Worm (Caenorhabditis elegans): Measurements from ENCODE around the gene B0563.1.
"Not testable (repeated sequence)": the region's sequence is repeated elsewhere in the genome, so short reads cannot be mapped to it uniquely, and the experiment has no call there.

B0563.1 gene

DNA sequence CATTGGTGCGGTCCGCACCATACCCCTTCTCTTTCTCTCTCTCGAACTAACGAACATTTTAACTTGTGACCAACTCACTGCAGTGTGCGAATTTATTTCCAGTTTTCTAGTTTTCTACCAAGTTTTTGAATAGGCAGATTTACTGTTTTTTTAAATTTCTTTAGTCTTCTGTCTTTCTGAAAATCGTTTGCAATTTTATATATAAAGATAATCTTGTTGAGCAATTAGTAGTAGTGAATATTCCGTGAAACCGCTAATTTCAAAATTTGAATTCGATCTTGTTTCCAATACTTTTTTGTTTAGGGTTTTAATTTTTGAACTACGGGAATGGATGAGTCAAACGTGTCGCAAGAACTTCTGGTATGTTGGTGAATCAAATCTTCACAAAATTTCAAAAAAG lies 12.5 kb downstream of the B0563.1 start, which contains the start of gene Y81B9A.2:
TSS of gene Y81B9A.2 (plus strand) at position 301 of the 400 bp plus-strand sequence.
- no peak for TF ChIP-seq unc-62 (GFP tag; optimal IDR thresholded peaks at IDR 0.05)

- TF ChIP-seq unc-62 (GFP tag; optimal IDR thresholded peaks at IDR 0.05), result no peak
Observed at ce11 chrX:9191795-9192494, 20.6 kb downstream of the B0563.1 start, which contains the start of gene Y81B9A.1. Gene Y81B9A.1, plus strand, starts transcription at chrX:9192444.

DNA sequence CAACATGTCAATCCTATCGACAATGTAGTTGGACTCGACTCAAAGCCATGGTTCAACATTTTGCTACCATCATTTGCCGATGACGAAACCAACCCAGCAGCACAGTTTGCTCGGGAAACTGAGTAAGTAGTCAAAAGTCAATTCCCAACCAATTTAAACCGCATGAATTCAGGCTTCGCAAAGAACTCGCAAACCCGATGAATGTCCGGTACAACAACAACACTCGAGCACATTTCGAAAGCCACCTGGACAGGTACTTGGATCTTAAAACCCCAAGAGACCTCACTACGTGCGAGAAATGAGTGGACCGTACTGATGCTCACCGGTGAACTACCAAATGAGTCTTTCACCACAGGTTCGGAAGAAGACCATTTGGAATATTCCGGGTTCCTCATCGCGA lies 22.7 kb downstream of the B0563.1 start:
- no peak for TF ChIP-seq unc-62 (GFP tag; optimal IDR thresholded peaks at IDR 0.05)

ce11 chrX:9195375-9196098 lies 24.2 kb downstream of the B0563.1 start:
- no peak for TF ChIP-seq unc-62 (GFP tag; optimal IDR thresholded peaks at IDR 0.05)

ce11 chrX:9203468-9203867 lies 32.1 kb downstream of the B0563.1 start, which contains the start of gene crb-3:
Gene crb-3, plus strand, starts transcription at chrX:9203768.
- TF ChIP-seq unc-62 (GFP tag; optimal IDR thresholded peaks at IDR 0.05), result not testable (repeated sequence)

- TF ChIP-seq unc-62 (GFP tag; optimal IDR thresholded peaks at IDR 0.05), result no peak
Observed at ce11 chrX:9204986-9205385, 33.6 kb downstream of the B0563.1 start.

DNA sequence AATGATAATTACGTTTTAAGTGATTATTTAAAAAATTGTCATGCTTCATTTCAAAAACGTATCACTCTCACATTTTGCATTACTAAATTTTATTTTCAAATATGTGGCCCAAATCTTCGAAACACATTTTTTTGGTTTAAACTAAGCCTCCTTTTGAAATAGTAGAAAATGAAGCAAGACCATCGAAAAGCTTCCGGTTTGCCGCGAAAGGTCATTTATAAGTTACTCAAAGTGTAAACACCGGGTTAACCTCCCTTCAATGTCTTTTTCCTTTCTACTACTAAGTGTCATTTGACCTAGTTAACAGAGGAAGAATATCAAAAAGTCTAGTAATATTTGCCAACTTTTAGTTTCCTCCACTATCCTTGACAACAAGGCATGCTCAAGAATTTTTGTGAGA lies 35.4 kb downstream of the B0563.1 start:
- no peak for TF ChIP-seq unc-62 (GFP tag; optimal IDR thresholded peaks at IDR 0.05)

- no peak for TF ChIP-seq unc-62 (GFP tag; optimal IDR thresholded peaks at IDR 0.05)
Observed at ce11 chrX:9208492-9208891, 37.2 kb downstream of the B0563.1 start.

ce11 chrX:9208933-9209332 lies 37.6 kb downstream of the B0563.1 start:
- no peak for TF ChIP-seq unc-62 (GFP tag; optimal IDR thresholded peaks at IDR 0.05)

ce11 chrX:9210086-9210485 lies 38.7 kb downstream of the B0563.1 start:
- TF ChIP-seq unc-62 (GFP tag; optimal IDR thresholded peaks at IDR 0.05), result no peak

- no peak for TF ChIP-seq unc-62 (GFP tag; optimal IDR thresholded peaks at IDR 0.05)
Observed at ce11 chrX:9212675-9213074, 41.3 kb downstream of the B0563.1 start.

DNA sequence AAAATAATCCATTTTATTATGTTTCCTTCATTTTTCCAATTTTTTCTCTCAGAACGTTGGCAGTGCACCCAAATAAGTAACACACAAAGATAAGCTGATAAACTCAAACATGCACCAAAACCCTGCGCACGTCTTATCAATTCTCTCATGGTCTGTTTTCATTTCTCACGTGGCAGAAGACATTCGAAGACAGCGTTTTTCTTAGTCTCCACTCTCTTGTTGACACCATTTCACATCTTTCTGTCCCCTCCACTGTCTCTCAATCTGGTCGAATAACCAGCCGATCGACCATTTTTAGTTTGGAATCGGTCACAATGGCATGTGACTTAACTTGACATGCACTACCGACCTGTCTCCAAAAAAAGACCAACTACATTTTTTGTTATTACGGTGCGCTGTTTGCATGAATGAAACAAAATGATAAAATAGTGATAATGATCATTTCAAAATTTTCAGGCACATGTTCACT lies 42.6 kb downstream of the B0563.1 start, which contains the start of gene C35B8.3:
TSS of gene C35B8.3 (plus strand) at position 51 of the 469 bp plus-strand sequence.
- TF ChIP-seq unc-62 (GFP tag; optimal IDR thresholded peaks at IDR 0.05), result no peak

All from whole organism, dauer.